Fruit fly (Drosophila melanogaster) whole organism, embryonic: ENCODE results near the gene CG34284.

Experiments used
- B-H1 ChIP-seq: fragments of 200-800 bp; sonication (Bioruptor generic); IDR thresholded peaks from 3 replicates; pipeline ENCODE4 v1.3.6; 2022; ENCODE audit warnings: missing biosample characterization, missing genetic modification characterization
- Bgb ChIP-seq: fragments of 200-800 bp; sonication (Bioruptor generic); IDR thresholded peaks from 2 replicates; pipeline ENCODE4 v1.3.6; 2022; ENCODE audit warnings: missing biosample characterization, missing genetic modification characterization; ENCODE audit not compliant: partially characterized antibody
- CG10959 ChIP-seq: fragments of 200-800 bp; sonication (Bioruptor generic); IDR thresholded peaks from 2 replicates; pipeline ENCODE4 v1.3.6; 2022; ENCODE audit warnings: missing biosample characterization, missing genetic modification characterization
- CG11085 ChIP-seq: fragments of 200-800 bp; sonication (Bioruptor generic); IDR thresholded peaks from 2 replicates; pipeline ENCODE4 v1.3.6; 2022; ENCODE audit warnings: missing biosample characterization, missing genetic modification characterization
- CG15073 ChIP-seq: fragments of 200-800 bp; sonication (Bioruptor generic); optimal IDR thresholded peaks from 2 replicates; lab custom pipeline; 2016; ENCODE audit warnings: missing biosample characterization, missing genetic modification characterization
- CG17328 ChIP-seq: fragments of 200-800 bp; sonication (Bioruptor generic); IDR thresholded peaks from 2 replicates; pipeline ENCODE4 v1.3.6; 2022; ENCODE audit warnings: missing biosample characterization, missing genetic modification characterization
- CG3163 ChIP-seq: fragments of 200-800 bp; sonication (Bioruptor generic); optimal IDR thresholded peaks from 3 replicates; lab custom pipeline; 2016; ENCODE audit warnings: missing biosample characterization, missing genetic modification characterization
- CG32767 ChIP-seq: fragments of 200-800 bp; sonication (Bioruptor generic); IDR thresholded peaks from 2 replicates; pipeline ENCODE4 v1.3.6; 2022; ENCODE audit warnings: missing biosample characterization, missing genetic modification characterization
- CG33557 ChIP-seq: fragments of 200-800 bp; sonication (Bioruptor generic); optimal IDR thresholded peaks from 2 replicates; lab custom pipeline; 2019; ENCODE audit warnings: missing biosample characterization, mild to moderate bottlenecking, missing genetic modification characterization, moderate library complexity
- CG34422 ChIP-seq: fragments of 200-800 bp; sonication (Bioruptor generic); IDR thresholded peaks from 3 replicates; pipeline ENCODE4 v1.3.6; 2022; ENCODE audit warnings: missing biosample characterization, missing genetic modification characterization
- CG43689 ChIP-seq: fragments of 200-800 bp; sonication (Bioruptor generic); IDR thresholded peaks from 2 replicates; pipeline ENCODE4 v1.3.6; 2022; ENCODE audit warnings: missing biosample characterization, missing genetic modification characterization
- CG4820 ChIP-seq: fragments of 200-800 bp; sonication (Bioruptor generic); optimal IDR thresholded peaks from 3 replicates; lab custom pipeline; 2016; ENCODE audit warnings: missing biosample characterization, missing genetic modification characterization
- CG4854 ChIP-seq: fragments of 200-800 bp; sonication (Bioruptor generic); optimal IDR thresholded peaks from 2 replicates; lab custom pipeline; 2016; ENCODE audit warnings: missing biosample characterization, missing genetic modification characterization, inconsistent platforms
- CG8359 ChIP-seq: fragments of 200-800 bp; sonication (Bioruptor generic); optimal IDR thresholded peaks from 2 replicates; lab custom pipeline; 2017; ENCODE audit warnings: missing biosample characterization, mild to moderate bottlenecking, missing genetic modification characterization, borderline replicate concordance
- Dip3 ChIP-seq: fragments of 200-800 bp; sonication (Bioruptor generic); optimal IDR thresholded peaks from 3 replicates; lab custom pipeline; 2016; ENCODE audit warnings: missing biosample characterization, missing genetic modification characterization
- Doc3 ChIP-seq: fragments of 200-800 bp; sonication (Bioruptor generic); IDR thresholded peaks from 3 replicates; pipeline ENCODE4 v1.3.6; 2022; ENCODE audit warnings: missing biosample characterization, missing genetic modification characterization; ENCODE audit not compliant: partially characterized antibody
- HLH4C ChIP-seq: fragments of 200-800 bp; sonication (Bioruptor generic); IDR thresholded peaks from 3 replicates; pipeline ENCODE4 v1.3.6; 2022; ENCODE audit warnings: missing biosample characterization, missing genetic modification characterization; ENCODE audit not compliant: partially characterized antibody
- HLH54F ChIP-seq: fragments of 200-800 bp; sonication (Bioruptor generic); optimal IDR thresholded peaks from 3 replicates; lab custom pipeline; 2016; ENCODE audit warnings: missing biosample characterization, missing genetic modification characterization
- Jarid2 ChIP-seq: fragments of 200-800 bp; sonication (Bioruptor generic); optimal IDR thresholded peaks from 3 replicates; lab custom pipeline; 2017; ENCODE audit warnings: mild to moderate bottlenecking, missing biosample characterization, missing genetic modification reagents, missing genetic modification characterization
- Meics ChIP-seq: fragments of 200-800 bp; sonication (Bioruptor generic); optimal IDR thresholded peaks from 2 replicates; lab custom pipeline; 2017; ENCODE audit warnings: missing biosample characterization, mild to moderate bottlenecking, missing genetic modification characterization
- Neu2 ChIP-seq: fragments of 200-800 bp; sonication (Bioruptor generic); optimal IDR thresholded peaks from 3 replicates; lab custom pipeline; 2016; ENCODE audit warnings: missing biosample characterization, missing genetic modification characterization, borderline replicate concordance
- Nf-YA ChIP-seq: fragments of 200-800 bp; sonication (Bioruptor generic); IDR thresholded peaks from 2 replicates; pipeline ENCODE4 v1.3.6; 2022; ENCODE audit warnings: missing biosample characterization, missing genetic modification characterization
- Nf-YB ChIP-seq: fragments of 200-800 bp; sonication (Bioruptor generic); optimal IDR thresholded peaks from 3 replicates; lab custom pipeline; 2019; ENCODE audit warnings: missing biosample characterization, mild to moderate bottlenecking, missing genetic modification characterization, moderate library complexity
- Nf-YC ChIP-seq: fragments of 200-800 bp; optimal IDR thresholded peaks from 3 replicates; lab custom pipeline; 2019; ENCODE audit warnings: missing biosample characterization, mild to moderate bottlenecking, missing genetic modification characterization, moderate library complexity
- Opbp ChIP-seq: fragments of 200-800 bp; sonication (Bioruptor generic); IDR thresholded peaks from 3 replicates; pipeline ENCODE4 v1.3.6; 2022; ENCODE audit warnings: missing biosample characterization, missing genetic modification characterization; ENCODE audit not compliant: partially characterized antibody
- Sox100B ChIP-seq: fragments of 200-800 bp; sonication (Bioruptor generic); optimal IDR thresholded peaks from 3 replicates; lab custom pipeline; 2018; ENCODE audit warnings: missing biosample characterization, mild to moderate bottlenecking, missing genetic modification characterization
- Taf1 ChIP-seq: fragments of 200-800 bp; sonication (Bioruptor generic); IDR thresholded peaks from 2 replicates; pipeline ENCODE4 v1.3.6; 2022; ENCODE audit warnings: missing biosample characterization, missing genetic modification characterization
- Trl ChIP-seq, 3 experiments: fragments of >200 bp in 2 of 3; fragments of 200-800 bp in 1 of 3; sonication (Bioruptor generic) in 1 of 3; optimal IDR thresholded peaks; 2 replicates in 1 of 3; 3 replicates in 2 of 3; lab custom pipeline; 2016 to 2017; ENCODE audit warnings: missing biosample characterization in 1 of 3, missing genetic modification characterization in 1 of 3
- Usf ChIP-seq: fragments of 200-800 bp; sonication (Bioruptor generic); optimal IDR thresholded peaks from 2 replicates; lab custom pipeline; 2017; ENCODE audit warnings: missing genotype, missing biosample characterization, missing genetic modification characterization
- Xrp1 ChIP-seq: fragments of 200-800 bp; sonication (Bioruptor generic); IDR thresholded peaks from 2 replicates; pipeline ENCODE4 v1.3.6; 2022; ENCODE audit warnings: missing biosample characterization, missing genetic modification characterization
- ara ChIP-seq: fragments of 200-800 bp; sonication (Bioruptor generic); IDR thresholded peaks from 2 replicates; pipeline ENCODE4 v1.3.6; 2022; ENCODE audit warnings: missing biosample characterization, missing genetic modification characterization
- bbx ChIP-seq: fragments of 200-800 bp; sonication (Bioruptor generic); IDR thresholded peaks from 2 replicates; pipeline ENCODE4 v1.3.6; 2022; ENCODE audit warnings: missing biosample characterization, missing genetic modification characterization; ENCODE audit not compliant: partially characterized antibody
- br ChIP-seq: fragments of >200 bp; optimal IDR thresholded peaks from 2 replicates; lab custom pipeline; 2017
- ewg ChIP-seq: fragments of 200-800 bp; sonication (Bioruptor generic); optimal IDR thresholded peaks from 3 replicates; lab custom pipeline; 2017; ENCODE audit warnings: mild to moderate bottlenecking, missing biosample characterization, missing genetic modification reagents, missing genetic modification characterization
- ftz-f1 ChIP-seq: fragments of 200-800 bp; sonication (Bioruptor generic); optimal IDR thresholded peaks from 2 replicates; lab custom pipeline; 2016; ENCODE audit warnings: missing biosample characterization, missing genetic modification characterization
- gro ChIP-seq: fragments of 200-800 bp; sonication (Bioruptor generic); optimal IDR thresholded peaks from 2 replicates; lab custom pipeline; 2016; ENCODE audit warnings: missing biosample characterization, missing genetic modification characterization
- jing ChIP-seq: fragments of 200-800 bp; sonication (Bioruptor generic); optimal IDR thresholded peaks from 2 replicates; lab custom pipeline; 2018; ENCODE audit warnings: missing biosample characterization, mild to moderate bottlenecking, missing genetic modification characterization
- lbe ChIP-seq: fragments of 200-800 bp; sonication (Bioruptor generic); optimal IDR thresholded peaks from 2 replicates; lab custom pipeline; 2016; ENCODE audit warnings: missing biosample characterization, mild to moderate bottlenecking, missing genetic modification characterization
- maf-S ChIP-seq: fragments of 200-800 bp; sonication (Bioruptor generic); optimal IDR thresholded peaks from 2 replicates; lab custom pipeline; 2016; ENCODE audit warnings: missing biosample characterization, missing genetic modification characterization
- mirr ChIP-seq: fragments of 200-800 bp; sonication (Bioruptor generic); optimal IDR thresholded peaks from 3 replicates; lab custom pipeline; 2018; ENCODE audit warnings: missing biosample characterization, mild to moderate bottlenecking, missing genetic modification characterization
- odd ChIP-seq: fragments of 200-800 bp; sonication (Bioruptor generic); optimal IDR thresholded peaks from 2 replicates; lab custom pipeline; 2017; ENCODE audit warnings: missing biosample characterization, mild to moderate bottlenecking, missing genetic modification characterization
- pho ChIP-seq: fragments of 200-800 bp; sonication (Bioruptor generic); optimal IDR thresholded peaks from 2 replicates; lab custom pipeline; 2016; ENCODE audit warnings: missing biosample characterization, missing genetic modification characterization
- pzg ChIP-seq: fragments of 200-800 bp; sonication (Bioruptor generic); optimal IDR thresholded peaks from 3 replicates; lab custom pipeline; 2018; ENCODE audit warnings: missing biosample characterization, mild to moderate bottlenecking, missing genetic modification characterization, moderate library complexity
- row ChIP-seq: fragments of 200-800 bp; sonication (Bioruptor generic); IDR thresholded peaks from 3 replicates; pipeline ENCODE4 v1.3.6; 2022; ENCODE audit warnings: missing biosample characterization, missing genetic modification characterization
- sens ChIP-seq: fragments of 200-800 bp; sonication (Bioruptor generic); peaks from one replicate; lab custom pipeline; 2016; ENCODE audit warnings: missing biosample characterization, missing genetic modification characterization
- sisA ChIP-seq: fragments of 200-800 bp; sonication (Bioruptor generic); IDR thresholded peaks from 2 replicates; pipeline ENCODE4 v1.3.6; 2022; ENCODE audit warnings: missing biosample characterization, missing genetic modification characterization
- slp2 ChIP-seq: fragments of 200-800 bp; sonication (Bioruptor generic); optimal IDR thresholded peaks from 2 replicates; lab custom pipeline; 2016; ENCODE audit warnings: missing biosample characterization, missing genetic modification characterization
- ssp ChIP-seq: fragments of 200-800 bp; sonication (Bioruptor generic); IDR thresholded peaks from 2 replicates; pipeline ENCODE4 v1.3.6; 2022; ENCODE audit warnings: missing biosample characterization, missing genetic modification characterization
- stwl ChIP-seq: fragments of 200-800 bp; sonication (Bioruptor generic); optimal IDR thresholded peaks from 3 replicates; lab custom pipeline; 2018; ENCODE audit warnings: missing biosample characterization, mild to moderate bottlenecking, missing genetic modification characterization, moderate library complexity
- tx ChIP-seq: fragments of 200-800 bp; sonication (Bioruptor generic); optimal IDR thresholded peaks from 2 replicates; lab custom pipeline; 2016; ENCODE audit warnings: missing biosample characterization, missing genetic modification characterization
- wek ChIP-seq: fragments of 200-800 bp; sonication (Bioruptor generic); optimal IDR thresholded peaks from 3 replicates; lab custom pipeline; 2018; ENCODE audit warnings: missing biosample characterization, mild to moderate bottlenecking, missing genetic modification characterization, moderate library complexity

Gene CG34284

dm6 chr3R:18923208-18923761, 20.6 kb upstream of the CG34284 start (continued):
- no peak for TF ChIP-seq row
- peak; percentile 95 for TF ChIP-seq Nf-YC (tag; lab: Kevin White, UChicago)
- TF ChIP-seq ara (GFP tag; lab: Robert Waterston, UW) = no peak
- no peak for TF ChIP-seq Doc3 (GFP tag; lab: Robert Waterston, UW)
- no peak for TF ChIP-seq ftz-f1 (GFP tag; lab: Kevin White, UChicago)
- TF ChIP-seq Dip3 (GFP tag; lab: Kevin White, UChicago) = no peak
- no peak for TF ChIP-seq gro (GFP tag; lab: Kevin White, UChicago)
- no peak for TF ChIP-seq HLH4C (GFP tag; lab: Robert Waterston, UW)
- no peak for TF ChIP-seq CG17328
- TF ChIP-seq Nf-YA (GFP tag; lab: Robert Waterston, UW) = peak; percentile 55; the same call in 1 of the 2 replicates
- no peak for TF ChIP-seq odd (GFP tag; lab: Kevin White, UChicago)
- no peak for TF ChIP-seq pho (GFP tag; lab: Kevin White, UChicago)
- no peak for TF ChIP-seq Opbp (GFP tag; lab: Robert Waterston, UW)
- no peak for TF ChIP-seq Jarid2 (GFP tag; lab: Kevin White, UChicago)
- TF ChIP-seq mirr (GFP tag; lab: Kevin White, UChicago) = no peak
- no peak for TF ChIP-seq Usf
- TF ChIP-seq CG8359 (GFP tag; lab: Kevin White, UChicago) = no peak
- TF ChIP-seq wek (GFP tag; lab: Kevin White, UChicago) = no peak
- TF ChIP-seq br (lab: Kevin White, UChicago) = no peak
- TF ChIP-seq Bgb (GFP tag; lab: Robert Waterston, UW) = no peak
- TF ChIP-seq stwl (tag; lab: Kevin White, UChicago) = no peak
- TF ChIP-seq lbe (GFP tag; lab: Kevin White, UChicago) = peak; percentile 56
- TF ChIP-seq tx (GFP tag; lab: Kevin White, UChicago) = no peak
- peak; percentile 96 for TF ChIP-seq Nf-YB (GFP tag; lab: Kevin White, UChicago)
- peak; percentile 14 for TF ChIP-seq CG4854 (GFP tag; lab: Kevin White, UChicago)
- TF ChIP-seq Neu2 (GFP tag; lab: Kevin White, UChicago) = no peak
- no peak for TF ChIP-seq CG11085 (GFP tag; lab: Robert Waterston, UW)
- no peak for TF ChIP-seq slp2
- peak; percentile 51 for TF ChIP-seq Xrp1 (GFP tag; lab: Robert Waterston, UW)
- no peak for TF ChIP-seq sisA (GFP tag; lab: Robert Waterston, UW)
- TF ChIP-seq sens (GFP tag; lab: Kevin White, UChicago) = peak; percentile 55
- no peak for TF ChIP-seq CG32767 (GFP tag; lab: Robert Waterston, UW)
- TF ChIP-seq CG33557 (GFP tag; lab: Kevin White, UChicago) = peak; percentile 11
- TF ChIP-seq B-H1 (GFP tag; lab: Robert Waterston, UW) = no peak
- no peak for TF ChIP-seq HLH54F (GFP tag; lab: Kevin White, UChicago)
- peak; percentile 3 for TF ChIP-seq CG3163
- peak; percentile 11 for TF ChIP-seq Sox100B (GFP tag; lab: Kevin White, UChicago)
- TF ChIP-seq maf-S (GFP tag; lab: Kevin White, UChicago) = no peak
- no peak for TF ChIP-seq CG15073
- TF ChIP-seq Taf1 (GFP tag; lab: Robert Waterston, UW) = no peak
- TF ChIP-seq CG34422 (GFP tag; lab: Robert Waterston, UW) = peak; percentile 12; the same call in 1 of the 3 replicates
- TF ChIP-seq pzg (GFP tag; lab: Kevin White, UChicago) = no peak
- TF ChIP-seq CG10959 = no peak
- no peak for TF ChIP-seq Meics (GFP tag; lab: Kevin White, UChicago)
- no peak for TF ChIP-seq ssp (GFP tag; lab: Robert Waterston, UW)
- TF ChIP-seq jing = no peak
- TF ChIP-seq ewg (GFP tag; lab: Kevin White, UChicago) = no peak
- TF ChIP-seq CG4820 (GFP tag; lab: Kevin White, UChicago) = no peak
- TF ChIP-seq CG43689 (GFP tag; lab: Robert Waterston, UW) = no peak
- TF ChIP-seq Trl (optimal IDR thresholded peaks at IDR 0.05; lab: Kevin White, UChicago) = peak; percentile 58 to 76
- TF ChIP-seq Trl (GFP tag; optimal IDR thresholded peaks at IDR 0.05; lab: Kevin White, UChicago) = no peak
- TF ChIP-seq bbx (GFP tag; lab: Robert Waterston, UW) = no peak
